In the genomic region with DNA sequence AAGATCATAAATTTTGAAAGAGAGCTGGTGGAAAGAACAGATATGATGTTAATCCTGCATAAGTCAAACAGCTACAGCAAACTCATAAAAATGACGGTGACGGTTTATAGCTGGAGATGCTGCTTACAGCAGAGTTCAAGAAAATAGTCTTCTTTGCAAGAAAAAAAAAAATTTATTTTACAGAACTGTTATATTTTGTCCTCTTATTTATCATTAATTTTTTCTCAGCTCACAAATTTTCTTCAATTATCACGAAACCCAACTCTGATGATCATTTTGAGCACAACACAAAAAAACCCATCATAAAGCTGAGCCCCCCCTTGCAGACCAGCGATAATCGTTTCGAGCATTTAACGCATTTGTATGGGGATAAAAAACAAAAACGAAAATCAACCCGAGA, we compare ENCODE assay signal across 3 fruit fly cellular contexts.
TF ChIP-seq lines count a peak whose summit lies in the region.

No protein-coding gene starts in this region.

TF ChIP-seq in whole organism, embryonic, 481 proteins besides CTCF, POLR2A, EP300 and RAD21 (continued from another document and continues in another):
- TF ChIP-seq Mad (GFP tag; optimal IDR thresholded peaks at IDR 0.05; lab: Kevin White, UChicago) (no peak), YL-1 (GFP tag; optimal IDR thresholded peaks at IDR 0.05; lab: Kevin White, UChicago) (no peak), esg (GFP tag; conservative IDR thresholded peaks at IDR 0.05; lab: Robert Waterston, UW) (peak; percentile 33; the same call in 1 of the 2 replicates), Tbp (GFP tag; optimal IDR thresholded peaks at IDR 0.05; lab: Kevin White, UChicago) (no peak), HmgZ (tag; optimal IDR thresholded peaks at IDR 0.05; lab: Kevin White, UChicago) (no peak), Side (GFP tag; optimal IDR thresholded peaks at IDR 0.05; lab: Kevin White, UChicago) (no peak), grau (tag; optimal IDR thresholded peaks at IDR 0.05; lab: Kevin White, UChicago) (no peak), Dek (tag; optimal IDR thresholded peaks at IDR 0.05; lab: Kevin White, UChicago) (no peak), lbe (GFP tag; optimal IDR thresholded peaks at IDR 0.05; lab: Kevin White, UChicago) (peak; percentile 28), CG4424 (GFP tag; optimal IDR thresholded peaks at IDR 0.05; lab: Kevin White, UChicago) (no peak), CG8290 (GFP tag; optimal IDR thresholded peaks at IDR 0.05; lab: Kevin White, UChicago) (peak; percentile 0), CG8290 (tag; optimal IDR thresholded peaks at IDR 0.05; lab: Kevin White, UChicago) (no peak), jumu (GFP tag; optimal IDR thresholded peaks at IDR 0.05; lab: Kevin White, UChicago) (no peak), CG18619 (GFP tag; optimal IDR thresholded peaks at IDR 0.05; lab: Kevin White, UChicago) (no peak), CG17359 (tag; optimal IDR thresholded peaks at IDR 0.05; lab: Kevin White, UChicago) (peak; percentile 9), bsh (GFP tag; optimal IDR thresholded peaks at IDR 0.05; lab: Kevin White, UChicago) (peak in 1 of 2 experiments; percentile 16), disco-r (GFP tag; optimal IDR thresholded peaks at IDR 0.05; lab: Kevin White, UChicago) (no peak), cwo (GFP tag; optimal IDR thresholded peaks at IDR 0.05; lab: Kevin White, UChicago) (no peak), CG6654 (GFP tag; optimal IDR thresholded peaks at IDR 0.05; lab: Kevin White, UChicago) (no peak), gsb (GFP tag; IDR thresholded peaks at IDR 0.05; lab: Robert Waterston, UW) (no peak), sima (GFP tag; optimal IDR thresholded peaks at IDR 0.05; lab: Kevin White, UChicago) (no peak), Pdp1 (GFP tag; optimal IDR thresholded peaks at IDR 0.05; lab: Kevin White, UChicago) (no peak), Xrp1 (GFP tag; IDR thresholded peaks at IDR 0.05; lab: Robert Waterston, UW) (peak; percentile 25; the same call in 1 of the 2 replicates), h (optimal IDR thresholded peaks at IDR 0.05; lab: Kevin White, UChicago) (no peak), Ets65A (GFP tag; lab: Kevin White, UChicago) (no peak), unpg (GFP tag; optimal IDR thresholded peaks at IDR 0.05; lab: Kevin White, UChicago) (peak; percentile 28), Med (GFP tag; lab: Kevin White, UChicago) (peak; percentile 68), CG13123 (GFP tag; optimal IDR thresholded peaks at IDR 0.05; lab: Kevin White, UChicago) (no peak), lola (GFP tag; optimal IDR thresholded peaks at IDR 0.05; lab: Kevin White, UChicago) (peak in 1 of 3 experiments; percentile 5), vnd (GFP tag; IDR thresholded peaks at IDR 0.05; lab: Robert Waterston, UW; ENCODE audit: partially characterized antibody) (no peak), CG18262 (tag; optimal IDR thresholded peaks at IDR 0.05; lab: Kevin White, UChicago) (peak; percentile 33), H2.0 (GFP tag; IDR thresholded peaks at IDR 0.05; lab: Robert Waterston, UW) (0 out of 2 replicates have a peak, but pooled peaks have one; percentile 31), CG10267 (tag; optimal IDR thresholded peaks at IDR 0.05; lab: Kevin White, UChicago) (no peak), br (optimal IDR thresholded peaks at IDR 0.05; lab: Kevin White, UChicago) (no peak), twi (tag; optimal IDR thresholded peaks at IDR 0.05; lab: Kevin White, UChicago) (no peak), her (GFP tag; optimal IDR thresholded peaks at IDR 0.05; lab: Kevin White, UChicago) (no peak), mirr (GFP tag; optimal IDR thresholded peaks at IDR 0.05; lab: Kevin White, UChicago) (no peak), CG9727 (GFP tag; optimal IDR thresholded peaks at IDR 0.05; lab: Kevin White, UChicago) (peak; percentile 2), E2f1 (GFP tag; IDR thresholded peaks at IDR 0.05; lab: Robert Waterston, UW) (no peak), CG8359 (GFP tag; optimal IDR thresholded peaks at IDR 0.05; lab: Kevin White, UChicago; ENCODE audit: borderline replicate concordance) (no peak), gem (tag; optimal IDR thresholded peaks at IDR 0.05; lab: Kevin White, UChicago) (peak; percentile 48), tna (GFP tag; IDR thresholded peaks at IDR 0.05; lab: Robert Waterston, UW; ENCODE audit: partially characterized antibody) (no peak), maf-S (GFP tag; optimal IDR thresholded peaks at IDR 0.05; lab: Kevin White, UChicago) (no peak)

TF ChIP-seq in whole organism, prepupa, 60 proteins besides CTCF, POLR2A, EP300 and RAD21 (continued from another document):
- TF ChIP-seq CG11762 (GFP tag; optimal IDR thresholded peaks at IDR 0.05; lab: Kevin White, UChicago; ENCODE audit: insufficient read depth) (no peak), lz (GFP tag; optimal IDR thresholded peaks at IDR 0.05; lab: Kevin White, UChicago) (peak; percentile 48), CG6276 (GFP tag; optimal IDR thresholded peaks at IDR 0.05; lab: Kevin White, UChicago) (no peak), eg (GFP tag; IDR thresholded peaks at IDR 0.05; lab: Robert Waterston, UW) (0 out of 3 replicates have a peak, but pooled peaks have one; percentile 25), fkh (GFP tag; optimal IDR thresholded peaks at IDR 0.05; lab: Kevin White, UChicago) (peak; percentile 3), vri (GFP tag; optimal IDR thresholded peaks at IDR 0.05; lab: Kevin White, UChicago) (peak; percentile 49), CG6808 (GFP tag; optimal IDR thresholded peaks at IDR 0.05; lab: Kevin White, UChicago) (no peak), pdm3 (GFP tag; optimal IDR thresholded peaks at IDR 0.05; lab: Kevin White, UChicago) (peak; percentile 28), Hr4 (GFP tag; optimal IDR thresholded peaks at IDR 0.05; lab: Kevin White, UChicago) (no peak), CG11294 (GFP tag; IDR thresholded peaks at IDR 0.05; lab: Robert Waterston, UW) (no peak), OdsH (GFP tag; optimal IDR thresholded peaks at IDR 0.05; lab: Kevin White, UChicago) (peak; percentile 12), CG31627 (GFP tag; optimal IDR thresholded peaks at IDR 0.05; lab: Kevin White, UChicago) (peak; percentile 51), achi (GFP tag; optimal IDR thresholded peaks at IDR 0.05; lab: Kevin White, UChicago) (peak; percentile 25), Hr38 (GFP tag; optimal IDR thresholded peaks at IDR 0.05; lab: Kevin White, UChicago) (no peak), Eip78C (GFP tag; lab: Kevin White, UChicago) (peak; percentile 83), spab (GFP tag; optimal IDR thresholded peaks at IDR 0.05; lab: Kevin White, UChicago) (no peak), svp (GFP tag; lab: Kevin White, UChicago) (peak; percentile 75), CG3032 (tag; optimal IDR thresholded peaks at IDR 0.05; lab: Kevin White, UChicago) (no peak), Sox15 (GFP tag; optimal IDR thresholded peaks at IDR 0.05; lab: Kevin White, UChicago) (no peak), CG32006 (GFP tag; optimal IDR thresholded peaks at IDR 0.05; lab: Kevin White, UChicago) (peak; percentile 3), Blimp-1 (GFP tag; optimal IDR thresholded peaks at IDR 0.05; lab: Kevin White, UChicago) (no peak), CG6163 (GFP tag; IDR thresholded peaks at IDR 0.05; lab: Robert Waterston, UW) (0 out of 3 replicates have a peak, but pooled peaks have one; percentile 31), Sox14 (GFP tag; optimal IDR thresholded peaks at IDR 0.05; lab: Kevin White, UChicago) (peak; percentile 21), CG8319 (GFP tag; optimal IDR thresholded peaks at IDR 0.05; lab: Kevin White, UChicago) (no peak), acj6 (GFP tag; optimal IDR thresholded peaks at IDR 0.05; lab: Kevin White, UChicago) (peak; percentile 42), Hr39 (GFP tag; optimal IDR thresholded peaks at IDR 0.05; lab: Kevin White, UChicago) (peak; percentile 62), topi (GFP tag; optimal IDR thresholded peaks at IDR 0.05; lab: Kevin White, UChicago) (peak; percentile 66), fd85E (GFP tag; optimal IDR thresholded peaks at IDR 0.05; lab: Kevin White, UChicago) (no peak), Eip93F (GFP tag; optimal IDR thresholded peaks at IDR 0.05; lab: Kevin White, UChicago) (no peak), CG6854 (GFP tag; optimal IDR thresholded peaks at IDR 0.05; lab: Kevin White, UChicago) (no peak), esn (GFP tag; optimal IDR thresholded peaks at IDR 0.05; lab: Kevin White, UChicago) (peak; percentile 64), CG7368 (GFP tag; optimal IDR thresholded peaks at IDR 0.05; lab: Kevin White, UChicago) (no peak), Ets21C (GFP tag; optimal IDR thresholded peaks at IDR 0.05; lab: Kevin White, UChicago) (peak; percentile 28), CG11902 (GFP tag; optimal IDR thresholded peaks at IDR 0.05; lab: Kevin White, UChicago) (no peak), Sox102F (GFP tag; optimal IDR thresholded peaks at IDR 0.05; lab: Kevin White, UChicago) (peak; percentile 75), CG9139 (GFP tag; optimal IDR thresholded peaks at IDR 0.05; lab: Kevin White, UChicago) (no peak), CG4318 (GFP tag; optimal IDR thresholded peaks at IDR 0.05; lab: Kevin White, UChicago) (no peak), cyc (GFP tag; optimal IDR thresholded peaks at IDR 0.05; lab: Kevin White, UChicago) (peak; percentile 50)

TF ChIP-seq in whole organism, wandering third instar larva, 38 proteins besides CTCF, POLR2A, EP300 and RAD21 (continued from another document):
- no peak for TF ChIP-seq dl (GFP tag; optimal IDR thresholded peaks at IDR 0.05; lab: Kevin White, UChicago; ENCODE audit: insufficient read depth in 1 of 2, partially characterized antibody in 2 of 2)
- peak; percentile 21 for TF ChIP-seq OdsH (GFP tag; optimal IDR thresholded peaks at IDR 0.05; lab: Kevin White, UChicago)
- TF ChIP-seq Mio (GFP tag; optimal IDR thresholded peaks at IDR 0.05; lab: Kevin White, UChicago) = no peak
- no peak for TF ChIP-seq usp (GFP tag; optimal IDR thresholded peaks at IDR 0.05; lab: Kevin White, UChicago)
- no peak for TF ChIP-seq pan (optimal IDR thresholded peaks at IDR 0.05; lab: Kevin White, UChicago)
- TF ChIP-seq h (GFP tag; optimal IDR thresholded peaks at IDR 0.05; lab: Kevin White, UChicago) = peak; percentile 46
- TF ChIP-seq Myc (optimal IDR thresholded peaks at IDR 0.05; lab: Kevin White, UChicago) = no peak
